Fruit fly (Drosophila melanogaster): ENCODE measurements around the gene CG11550.

- TF ChIP-seq cnc (optimal IDR thresholded peaks at IDR 0.05) (no peak), Mnt (GFP tag; optimal IDR thresholded peaks at IDR 0.05) (no peak), CG14711 (tag; optimal IDR thresholded peaks at IDR 0.05) (no peak), CG7101 (tag; optimal IDR thresholded peaks at IDR 0.05) (no peak), Clk (GFP tag; optimal IDR thresholded peaks at IDR 0.05) (no peak), CG5204 (GFP tag; optimal IDR thresholded peaks at IDR 0.05) (no peak), bab1 (GFP tag; optimal IDR thresholded peaks at IDR 0.05) (no peak), Hr96 (GFP tag; optimal IDR thresholded peaks at IDR 0.05) (no peak), CG11617 (GFP tag; optimal IDR thresholded peaks at IDR 0.05) (no peak), pad (GFP tag; optimal IDR thresholded peaks at IDR 0.05) (no peak), ovo (GFP tag; optimal IDR thresholded peaks at IDR 0.05) (no peak)
Measured at dm6 chr3R:31697606-31698005, 17.9 kb upstream of the CG11550 start.
